Fruit fly (Drosophila melanogaster) whole organism, embryonic: ENCODE data around the gene Surf1.

Experiments used
- BEAF-32 ChIP-seq: fragments of 200-800 bp; sonication (Bioruptor generic); optimal IDR thresholded peaks from 3 replicates; lab custom pipeline; 2017; ENCODE audit warnings: missing biosample characterization, missing genetic modification characterization, mild to moderate bottlenecking, moderate library complexity, missing genetic modification reagents
- CG1024 ChIP-seq: fragments of 200-800 bp; sonication (Bioruptor generic); IDR thresholded peaks from 2 replicates; pipeline ENCODE4 v1.3.6; 2022; ENCODE audit warnings: missing biosample characterization, missing genetic modification characterization
- CG10565 ChIP-seq: fragments of 200-800 bp; sonication (Bioruptor generic); optimal IDR thresholded peaks from 3 replicates; lab custom pipeline; 2016; ENCODE audit warnings: missing biosample characterization, mild to moderate bottlenecking, missing genetic modification characterization
- CG11085 ChIP-seq: fragments of 200-800 bp; sonication (Bioruptor generic); IDR thresholded peaks from 2 replicates; pipeline ENCODE4 v1.3.6; 2022; ENCODE audit warnings: missing biosample characterization, missing genetic modification characterization
- CG14860 ChIP-seq: fragments of 200-800 bp; sonication (Bioruptor generic); IDR thresholded peaks from 3 replicates; pipeline ENCODE4 v1.3.6; 2022; ENCODE audit warnings: missing biosample characterization, missing genetic modification characterization; ENCODE audit not compliant: partially characterized antibody
- CG1647 ChIP-seq: fragments of 200-800 bp; sonication (Bioruptor generic); optimal IDR thresholded peaks from 3 replicates; lab custom pipeline; 2016; ENCODE audit warnings: missing biosample characterization, missing genetic modification characterization
- CG17385 ChIP-seq: fragments of 200-800 bp; sonication (Bioruptor generic); optimal IDR thresholded peaks from 3 replicates; lab custom pipeline; 2018; ENCODE audit warnings: missing biosample characterization, mild to moderate bottlenecking, missing genetic modification characterization
- CG17568 ChIP-seq: fragments of 200-800 bp; sonication (Bioruptor generic); optimal IDR thresholded peaks from 2 replicates; lab custom pipeline; 2018; ENCODE audit warnings: missing biosample characterization, mild to moderate bottlenecking, missing genetic modification characterization, moderate library complexity
- CG2889 ChIP-seq: fragments of 200-800 bp; sonication (Bioruptor generic); IDR thresholded peaks from 3 replicates; pipeline ENCODE4 v1.3.6; 2022; ENCODE audit warnings: missing biosample characterization, missing genetic modification characterization
- CG30403 ChIP-seq: fragments of 200-800 bp; sonication (Bioruptor generic); optimal IDR thresholded peaks from 3 replicates; lab custom pipeline; 2016; ENCODE audit warnings: missing biosample characterization, missing genetic modification characterization
- CG33213 ChIP-seq: fragments of 200-800 bp; sonication (Bioruptor generic); optimal IDR thresholded peaks from 3 replicates; lab custom pipeline; 2016; ENCODE audit warnings: missing biosample characterization, missing genetic modification characterization
- CG43689 ChIP-seq: fragments of 200-800 bp; sonication (Bioruptor generic); IDR thresholded peaks from 2 replicates; pipeline ENCODE4 v1.3.6; 2022; ENCODE audit warnings: missing biosample characterization, missing genetic modification characterization
- CG4854 ChIP-seq: fragments of 200-800 bp; sonication (Bioruptor generic); optimal IDR thresholded peaks from 2 replicates; lab custom pipeline; 2016; ENCODE audit warnings: missing biosample characterization, missing genetic modification characterization, inconsistent platforms
- CG7271 ChIP-seq: fragments of 200-800 bp; sonication (Bioruptor generic); optimal IDR thresholded peaks from 2 replicates; lab custom pipeline; 2018; ENCODE audit warnings: missing biosample characterization, mild to moderate bottlenecking, missing genetic modification characterization, moderate library complexity
- CG7745 ChIP-seq: fragments of 200-800 bp; sonication (Bioruptor generic); optimal IDR thresholded peaks from 2 replicates; lab custom pipeline; 2018; ENCODE audit warnings: missing biosample characterization, mild to moderate bottlenecking, missing genetic modification characterization, moderate library complexity
- CG7928 ChIP-seq: fragments of 200-800 bp; sonication (Bioruptor generic); optimal IDR thresholded peaks from 2 replicates; lab custom pipeline; 2017; ENCODE audit warnings: missing biosample characterization, mild to moderate bottlenecking, missing genetic modification characterization
- CG8388 ChIP-seq: fragments of 200-800 bp; sonication (Bioruptor generic); optimal IDR thresholded peaks from 2 replicates; lab custom pipeline; 2019; ENCODE audit warnings: missing biosample characterization, mild to moderate bottlenecking, missing genetic modification characterization, moderate library complexity
- CG8944 ChIP-seq: fragments of 200-800 bp; sonication (Bioruptor generic); optimal IDR thresholded peaks from 3 replicates; lab custom pipeline; 2016; ENCODE audit warnings: missing biosample characterization, missing genetic modification characterization
- CHES-1-like ChIP-seq: fragments of 200-800 bp; sonication (Bioruptor generic); optimal IDR thresholded peaks from 2 replicates; lab custom pipeline; 2016; ENCODE audit warnings: missing biosample characterization, missing genetic modification characterization
- Dek ChIP-seq: fragments of 200-800 bp; sonication (Bioruptor generic); optimal IDR thresholded peaks from 3 replicates; lab custom pipeline; 2019; ENCODE audit warnings: missing biosample characterization, mild to moderate bottlenecking, missing genetic modification characterization, moderate library complexity
- E2f1 ChIP-seq: fragments of 200-800 bp; sonication (Bioruptor generic); IDR thresholded peaks from 2 replicates; pipeline ENCODE4 v1.3.6; 2022; ENCODE audit warnings: missing biosample characterization, missing genetic modification characterization
- Ets65A ChIP-seq: fragments of 200-800 bp; sonication (Bioruptor generic); peaks from one replicate; lab custom pipeline; 2016; ENCODE audit warnings: missing biosample characterization, missing genetic modification characterization
- H2.0 ChIP-seq: fragments of 200-800 bp; sonication (Bioruptor generic); IDR thresholded peaks from 2 replicates; pipeline ENCODE4 v1.3.6; 2022; ENCODE audit warnings: missing biosample characterization, missing genetic modification characterization
- HLH4C ChIP-seq: fragments of 200-800 bp; sonication (Bioruptor generic); IDR thresholded peaks from 3 replicates; pipeline ENCODE4 v1.3.6; 2022; ENCODE audit warnings: missing biosample characterization, missing genetic modification characterization; ENCODE audit not compliant: partially characterized antibody
- Lhr ChIP-seq: fragments of 200-800 bp; sonication (Bioruptor generic); optimal IDR thresholded peaks from 3 replicates; lab custom pipeline; 2017; ENCODE audit warnings: mild to moderate bottlenecking, missing biosample characterization, missing genetic modification reagents, missing genetic modification characterization
- Med ChIP-seq: fragments of 200-800 bp; sonication (Bioruptor generic); peaks from one replicate; lab custom pipeline; 2016; ENCODE audit warnings: missing biosample characterization, missing genetic modification characterization, mild to moderate bottlenecking, inconsistent platforms, moderate library complexity
- NC2α ChIP-seq: fragments of 200-800 bp; sonication (Bioruptor generic); optimal IDR thresholded peaks from 2 replicates; lab custom pipeline; 2016; ENCODE audit warnings: missing biosample characterization, missing genetic modification characterization
- Neu2 ChIP-seq: fragments of 200-800 bp; sonication (Bioruptor generic); optimal IDR thresholded peaks from 3 replicates; lab custom pipeline; 2016; ENCODE audit warnings: missing biosample characterization, missing genetic modification characterization, borderline replicate concordance
- Opbp ChIP-seq: fragments of 200-800 bp; sonication (Bioruptor generic); IDR thresholded peaks from 3 replicates; pipeline ENCODE4 v1.3.6; 2022; ENCODE audit warnings: missing biosample characterization, missing genetic modification characterization; ENCODE audit not compliant: partially characterized antibody
- Rx ChIP-seq: fragments of 200-800 bp; sonication (Bioruptor generic); IDR thresholded peaks from 2 replicates; pipeline ENCODE4 v1.3.6; 2022; ENCODE audit warnings: missing biosample characterization, missing genetic modification characterization
- Scr ChIP-seq: fragments of 200-800 bp; sonication (Bioruptor generic); IDR thresholded peaks from 2 replicates; pipeline ENCODE4 v1.3.6; 2022; ENCODE audit warnings: missing biosample characterization, missing genetic modification characterization; ENCODE audit not compliant: partially characterized antibody
- Side ChIP-seq: fragments of 200-800 bp; sonication (Bioruptor generic); optimal IDR thresholded peaks from 2 replicates; lab custom pipeline; 2016; ENCODE audit warnings: missing biosample characterization, missing genetic modification characterization
- cas ChIP-seq: fragments of 200-800 bp; sonication (Bioruptor generic); IDR thresholded peaks from 2 replicates; pipeline ENCODE4 v1.3.6; 2022; ENCODE audit warnings: missing biosample characterization, missing genetic modification characterization
- chif ChIP-seq, 2 experiments: fragments of 200-800 bp; sonication (Bioruptor generic); optimal IDR thresholded peaks; 3 replicates each; lab custom pipeline; 2016; ENCODE audit warnings: missing biosample characterization in 2 of 2, missing genetic modification characterization in 2 of 2
- chm ChIP-seq: fragments of 200-800 bp; sonication (Bioruptor generic); IDR thresholded peaks from 2 replicates; pipeline ENCODE4 v1.3.6; 2022; ENCODE audit warnings: missing biosample characterization, missing genetic modification characterization
- dmrt11E ChIP-seq: fragments of 200-800 bp; sonication (Bioruptor generic); optimal IDR thresholded peaks from 3 replicates; lab custom pipeline; 2018; ENCODE audit warnings: missing biosample characterization, mild to moderate bottlenecking, missing genetic modification characterization, moderate library complexity
- dysf ChIP-seq: fragments of 200-800 bp; sonication (Bioruptor generic); IDR thresholded peaks from 3 replicates; pipeline ENCODE4 v1.3.6; 2022; ENCODE audit warnings: missing biosample characterization, missing genetic modification characterization
- gsb-n ChIP-seq: fragments of 200-800 bp; sonication (Bioruptor generic); optimal IDR thresholded peaks from 3 replicates; lab custom pipeline; 2018; ENCODE audit warnings: missing biosample characterization, mild to moderate bottlenecking, missing genetic modification characterization
- inv ChIP-seq: fragments of 200-800 bp; sonication (Bioruptor generic); IDR thresholded peaks from 2 replicates; pipeline ENCODE4 v1.3.6; 2022; ENCODE audit warnings: missing biosample characterization, missing genetic modification characterization; ENCODE audit not compliant: partially characterized antibody
- kah ChIP-seq: fragments of 200-800 bp; sonication (Bioruptor generic); optimal IDR thresholded peaks from 2 replicates; lab custom pipeline; 2018; ENCODE audit warnings: missing biosample characterization, mild to moderate bottlenecking, missing genetic modification characterization
- maf-S ChIP-seq: fragments of 200-800 bp; sonication (Bioruptor generic); optimal IDR thresholded peaks from 2 replicates; lab custom pipeline; 2016; ENCODE audit warnings: missing biosample characterization, missing genetic modification characterization
- nerfin-1 ChIP-seq: fragments of 200-800 bp; sonication (Bioruptor generic); optimal IDR thresholded peaks from 3 replicates; lab custom pipeline; 2019; ENCODE audit warnings: missing biosample characterization, mild to moderate bottlenecking, missing genetic modification characterization, moderate library complexity
- otp ChIP-seq: fragments of 200-800 bp; sonication (Bioruptor generic); IDR thresholded peaks from 3 replicates; pipeline ENCODE4, ENCODE4 v1.3.6; 2022; ENCODE audit warnings: missing biosample characterization, missing genetic modification characterization
- pb ChIP-seq: fragments of 200-800 bp; sonication (Bioruptor generic); optimal IDR thresholded peaks from 3 replicates; lab custom pipeline; 2016; ENCODE audit warnings: missing biosample characterization, missing genetic modification characterization
- phol ChIP-seq: fragments of 200-800 bp; sonication (Bioruptor generic); optimal IDR thresholded peaks from 3 replicates; lab custom pipeline; 2018; ENCODE audit warnings: missing biosample characterization, mild to moderate bottlenecking, missing genetic modification characterization, moderate library complexity
- pros ChIP-seq: fragments of 200-800 bp; sonication (Bioruptor generic); optimal IDR thresholded peaks from 3 replicates; lab custom pipeline; 2019; ENCODE audit warnings: missing biosample characterization, mild to moderate bottlenecking, missing genetic modification characterization, moderate library complexity
- tin ChIP-seq: fragments of 200-800 bp; sonication (Bioruptor generic); optimal IDR thresholded peaks from 3 replicates; lab custom pipeline; 2016; ENCODE audit warnings: missing biosample characterization, missing genetic modification characterization
- vvl ChIP-seq: fragments of 200-800 bp; sonication (Bioruptor generic); IDR thresholded peaks from 2 replicates; pipeline ENCODE4 v1.3.6; 2022; ENCODE audit warnings: missing biosample characterization, missing genetic modification characterization
- wdn ChIP-seq: fragments of 200-800 bp; sonication (Bioruptor generic); IDR thresholded peaks from 2 replicates; pipeline ENCODE4 v1.3.6; 2022; ENCODE audit warnings: missing biosample characterization, missing genetic modification characterization
- zfh2 ChIP-seq: fragments of 200-800 bp; sonication (Bioruptor generic); optimal IDR thresholded peaks from 2 replicates; lab custom pipeline; 2016; ENCODE audit warnings: missing biosample characterization, missing genetic modification characterization

Surf1 gene

DNA sequence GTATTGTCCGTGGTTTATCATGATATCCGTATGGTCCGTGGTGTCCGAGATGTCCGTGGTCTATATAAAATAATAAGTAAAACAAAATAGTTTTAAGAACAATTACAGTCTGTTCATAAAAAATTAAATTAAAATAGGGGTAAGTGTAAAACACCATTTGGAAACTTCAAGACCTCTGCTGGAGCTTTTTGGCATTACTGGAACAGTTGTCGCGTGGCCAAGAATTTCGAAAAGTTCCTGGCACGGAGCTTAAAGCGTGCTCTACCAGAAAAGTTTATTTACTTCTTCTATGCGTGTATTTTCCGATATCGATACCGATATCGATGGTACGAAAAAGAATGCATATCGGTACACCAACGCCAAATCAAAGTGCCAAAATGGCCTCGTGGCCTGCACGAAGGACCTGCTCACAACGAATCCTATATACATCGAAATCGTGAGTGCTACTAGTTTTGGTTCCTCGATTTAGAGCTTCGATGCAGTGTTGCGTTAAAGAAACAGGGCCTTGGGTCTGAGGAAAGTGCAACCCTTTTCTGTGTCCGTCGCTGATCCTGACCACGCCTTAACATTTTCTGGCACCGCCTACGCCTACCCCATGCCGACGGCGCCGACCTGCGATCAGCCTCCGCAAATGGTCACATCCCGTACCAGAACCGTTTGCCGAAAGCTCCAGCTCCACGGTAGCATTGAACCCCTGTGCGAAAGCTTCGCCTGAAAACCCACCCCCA lies 15.9 kb upstream of the Surf1 start (continued):
- TF ChIP-seq CG17385: no peak
- TF ChIP-seq gsb-n (tag; lab: Kevin White, UChicago): no peak
- TF ChIP-seq Scr (GFP tag; lab: Robert Waterston, UW): peak; percentile 33
- TF ChIP-seq kah (GFP tag; lab: Kevin White, UChicago): no peak
- TF ChIP-seq nerfin-1: no peak
- peak; percentile 43; the same call in 2 of the 3 replicates for TF ChIP-seq Opbp (GFP tag; lab: Robert Waterston, UW)
- TF ChIP-seq CG2889 (GFP tag; lab: Robert Waterston, UW): no peak
- TF ChIP-seq CG7745 (tag; lab: Kevin White, UChicago): no peak
- TF ChIP-seq Rx (GFP tag; lab: Robert Waterston, UW): no peak
- peak; percentile 41 for TF ChIP-seq BEAF-32 (GFP tag; lab: Kevin White, UChicago)
- no peak for TF ChIP-seq inv (GFP tag; lab: Robert Waterston, UW)
- no peak for TF ChIP-seq CG8388 (GFP tag; lab: Kevin White, UChicago)
- no peak for TF ChIP-seq CHES-1-like
- peak; percentile 51 for TF ChIP-seq Med (GFP tag; lab: Kevin White, UChicago)
- no peak for TF ChIP-seq CG30403 (GFP tag; lab: Kevin White, UChicago)
- TF ChIP-seq phol (tag; lab: Kevin White, UChicago): no peak
- TF ChIP-seq Dek (tag; lab: Kevin White, UChicago): no peak
- no peak for TF ChIP-seq CG1024
- TF ChIP-seq E2f1: no peak
- TF ChIP-seq CG4854: no peak
- TF ChIP-seq Neu2: no peak
- no peak for TF ChIP-seq wdn (GFP tag; lab: Robert Waterston, UW)
- TF ChIP-seq HLH4C (GFP tag; lab: Robert Waterston, UW): peak; percentile 66
- TF ChIP-seq vvl (GFP tag; lab: Robert Waterston, UW): no peak
- no peak for TF ChIP-seq Side (GFP tag; lab: Kevin White, UChicago)
- TF ChIP-seq NC2α: no peak
- no peak for TF ChIP-seq CG8944 (GFP tag; lab: Kevin White, UChicago)
- TF ChIP-seq cas (GFP tag; lab: Robert Waterston, UW): no peak
- no peak for TF ChIP-seq tin (GFP tag; lab: Kevin White, UChicago)
- no peak for TF ChIP-seq maf-S (GFP tag; lab: Kevin White, UChicago)
- TF ChIP-seq CG11085 (GFP tag; lab: Robert Waterston, UW): no peak
- TF ChIP-seq chm (GFP tag; lab: Robert Waterston, UW): no peak
- TF ChIP-seq zfh2: no peak
- TF ChIP-seq dmrt11E (tag; lab: Kevin White, UChicago): no peak
- no peak for TF ChIP-seq otp
- TF ChIP-seq dysf (GFP tag; lab: Robert Waterston, UW): no peak
- TF ChIP-seq chif (GFP tag; optimal IDR thresholded peaks at IDR 0.05; lab: Kevin White, UChicago): no peak
- TF ChIP-seq CG33213: no peak
- TF ChIP-seq H2.0 (GFP tag; lab: Robert Waterston, UW): no peak
- TF ChIP-seq CG10565 (GFP tag; lab: Kevin White, UChicago): no peak
- TF ChIP-seq pb (GFP tag; lab: Kevin White, UChicago): no peak
- no peak for TF ChIP-seq CG1647
- TF ChIP-seq CG17568 (GFP tag; lab: Kevin White, UChicago): no peak
- TF ChIP-seq Ets65A: peak; percentile 34
- TF ChIP-seq CG7928 (GFP tag; lab: Kevin White, UChicago): no peak
- no peak for TF ChIP-seq CG7271 (tag; lab: Kevin White, UChicago)
- no peak for TF ChIP-seq pros (GFP tag; lab: Kevin White, UChicago)
- no peak for TF ChIP-seq CG43689 (GFP tag; lab: Robert Waterston, UW)
- no peak for TF ChIP-seq CG14860
- TF ChIP-seq Lhr (GFP tag; lab: Kevin White, UChicago): peak; percentile 6
